Fruit fly (Drosophila melanogaster) whole organism, embryonic: Measurements from ENCODE around the gene CG43759.
A peak's percentile ranks its signal among the peaks of the same experiment; 100 is the strongest.

Source experiments
- Aef1 ChIP-seq: fragments of 200-800 bp; sonication (Bioruptor generic); IDR thresholded peaks from 3 replicates; pipeline ENCODE4 v1.3.6; 2022; ENCODE audit warnings: missing biosample characterization, missing genetic modification characterization
- Atf3 ChIP-seq: fragments of 200-800 bp; sonication (Bioruptor generic); optimal IDR thresholded peaks from 3 replicates; lab custom pipeline; 2016; ENCODE audit warnings: missing biosample characterization, missing genetic modification characterization
- CG10267 ChIP-seq: fragments of 200-800 bp; sonication (Bioruptor generic); optimal IDR thresholded peaks from 2 replicates; lab custom pipeline; 2018; ENCODE audit warnings: missing biosample characterization, mild to moderate bottlenecking, missing genetic modification characterization, moderate library complexity
- CG10979 ChIP-seq: fragments of 200-800 bp; sonication (Bioruptor generic); optimal IDR thresholded peaks from 2 replicates; lab custom pipeline; 2018; ENCODE audit warnings: missing biosample characterization, mild to moderate bottlenecking, missing genetic modification characterization, moderate library complexity
- CG12391 ChIP-seq: fragments of 200-800 bp; sonication (Bioruptor generic); optimal IDR thresholded peaks from 3 replicates; lab custom pipeline; 2018; ENCODE audit warnings: missing biosample characterization, mild to moderate bottlenecking, missing genetic modification characterization, moderate library complexity
- CG1603 ChIP-seq: fragments of 200-800 bp; sonication (Bioruptor generic); optimal IDR thresholded peaks from 2 replicates; lab custom pipeline; 2019; ENCODE audit warnings: missing biosample characterization, mild to moderate bottlenecking, missing genetic modification characterization, moderate library complexity
- CG17612 ChIP-seq: fragments of 200-800 bp; sonication (Bioruptor generic); IDR thresholded peaks from 2 replicates; pipeline ENCODE4 v1.3.6; 2022; ENCODE audit warnings: missing biosample characterization, missing genetic modification characterization
- CG17829 ChIP-seq: fragments of 200-800 bp; optimal IDR thresholded peaks from 2 replicates; lab custom pipeline; 2019; ENCODE audit warnings: missing biosample characterization, mild to moderate bottlenecking, missing genetic modification characterization, moderate library complexity
- CG18262 ChIP-seq: fragments of 200-800 bp; optimal IDR thresholded peaks from 3 replicates; lab custom pipeline; 2019; ENCODE audit warnings: missing biosample characterization, mild to moderate bottlenecking, missing genetic modification characterization, moderate library complexity
- CG2678 ChIP-seq: fragments of 200-800 bp; sonication (Bioruptor generic); optimal IDR thresholded peaks from 3 replicates; lab custom pipeline; 2019; ENCODE audit warnings: missing biosample characterization, mild to moderate bottlenecking, missing genetic modification characterization, moderate library complexity
- CG2712 ChIP-seq: fragments of 200-800 bp; optimal IDR thresholded peaks from 3 replicates; lab custom pipeline; 2019; ENCODE audit warnings: missing biosample characterization, mild to moderate bottlenecking, missing genetic modification characterization, moderate library complexity
- CG33557 ChIP-seq: fragments of 200-800 bp; sonication (Bioruptor generic); optimal IDR thresholded peaks from 2 replicates; lab custom pipeline; 2019; ENCODE audit warnings: missing biosample characterization, mild to moderate bottlenecking, missing genetic modification characterization, moderate library complexity
- CG3995 ChIP-seq: fragments of 200-800 bp; sonication (Bioruptor generic); optimal IDR thresholded peaks from 3 replicates; lab custom pipeline; 2016; ENCODE audit warnings: missing biosample characterization, missing genetic modification characterization
- CG4404 ChIP-seq: fragments of 200-800 bp; sonication (Bioruptor generic); IDR thresholded peaks from 2 replicates; pipeline ENCODE4 v1.3.6; 2022; ENCODE audit warnings: missing biosample characterization, missing genetic modification characterization
- CG6175 ChIP-seq: fragments of 200-800 bp; sonication (Bioruptor generic); IDR thresholded peaks from 3 replicates; pipeline ENCODE4 v1.3.6; 2022; ENCODE audit warnings: missing biosample characterization, missing genetic modification characterization
- CG8388 ChIP-seq: fragments of 200-800 bp; sonication (Bioruptor generic); optimal IDR thresholded peaks from 2 replicates; lab custom pipeline; 2019; ENCODE audit warnings: missing biosample characterization, mild to moderate bottlenecking, missing genetic modification characterization, moderate library complexity
- CG8924 ChIP-seq: fragments of 200-800 bp; optimal IDR thresholded peaks from 3 replicates; lab custom pipeline; 2019; ENCODE audit warnings: missing biosample characterization, mild to moderate bottlenecking, missing genetic modification characterization, moderate library complexity
- D19A ChIP-seq: fragments of 200-800 bp; optimal IDR thresholded peaks from 3 replicates; lab custom pipeline; 2019; ENCODE audit warnings: missing biosample characterization, mild to moderate bottlenecking, missing genetic modification characterization, moderate library complexity
- H2.0 ChIP-seq: fragments of 200-800 bp; sonication (Bioruptor generic); IDR thresholded peaks from 2 replicates; pipeline ENCODE4 v1.3.6; 2022; ENCODE audit warnings: missing biosample characterization, missing genetic modification characterization
- HLH54F ChIP-seq: fragments of 200-800 bp; sonication (Bioruptor generic); optimal IDR thresholded peaks from 3 replicates; lab custom pipeline; 2016; ENCODE audit warnings: missing biosample characterization, missing genetic modification characterization
- Hsf ChIP-seq: fragments of 200-800 bp; sonication (Bioruptor generic); optimal IDR thresholded peaks from 3 replicates; lab custom pipeline; 2016; ENCODE audit warnings: missing biosample characterization, missing genetic modification characterization
- Rx ChIP-seq: fragments of 200-800 bp; sonication (Bioruptor generic); IDR thresholded peaks from 2 replicates; pipeline ENCODE4 v1.3.6; 2022; ENCODE audit warnings: missing biosample characterization, missing genetic modification characterization
- Xrp1 ChIP-seq: fragments of 200-800 bp; sonication (Bioruptor generic); IDR thresholded peaks from 2 replicates; pipeline ENCODE4 v1.3.6; 2022; ENCODE audit warnings: missing biosample characterization, missing genetic modification characterization
- abd-A ChIP-seq: fragments of 200-800 bp; sonication (Bioruptor generic); optimal IDR thresholded peaks from 3 replicates; lab custom pipeline; 2019; ENCODE audit warnings: missing biosample characterization, mild to moderate bottlenecking, missing genetic modification characterization, moderate library complexity
- az2 ChIP-seq: fragments of 200-800 bp; sonication (Bioruptor generic); optimal IDR thresholded peaks from 3 replicates; lab custom pipeline; 2016; ENCODE audit warnings: missing biosample characterization, missing genetic modification characterization
- bsh ChIP-seq, 2 experiments: fragments of 200-800 bp; sonication (Bioruptor generic); optimal IDR thresholded peaks; 2 replicates each; lab custom pipeline; 2017 to 2018; ENCODE audit warnings: mild to moderate bottlenecking in 2 of 2, missing biosample characterization in 2 of 2, missing genetic modification characterization in 2 of 2, moderate library complexity in 1 of 2
- ci ChIP-seq: fragments of 200-800 bp; sonication (Bioruptor generic); IDR thresholded peaks from 3 replicates; pipeline ENCODE4 v1.3.6; 2022; ENCODE audit warnings: missing biosample characterization, missing genetic modification characterization
- corto ChIP-seq: fragments of 200-800 bp; sonication (Bioruptor generic); optimal IDR thresholded peaks from 2 replicates; lab custom pipeline; 2016; ENCODE audit warnings: missing biosample characterization, mild to moderate bottlenecking, missing genetic modification characterization, moderate library complexity
- croc ChIP-seq: fragments of 200-800 bp; sonication (Bioruptor generic); conservative IDR thresholded peaks from 3 replicates; pipeline ENCODE4 v1.3.6; 2022; ENCODE audit warnings: missing biosample characterization, missing genetic modification characterization
- dan ChIP-seq: fragments of 200-800 bp; sonication (Bioruptor generic); IDR thresholded peaks from 2 replicates; pipeline ENCODE4 v1.3.6; 2022; ENCODE audit warnings: missing biosample characterization, missing genetic modification characterization
- dmrt99B ChIP-seq: fragments of 200-800 bp; sonication (Bioruptor generic); optimal IDR thresholded peaks from 2 replicates; lab custom pipeline; 2018; ENCODE audit warnings: missing biosample characterization, mild to moderate bottlenecking, missing genetic modification characterization, moderate library complexity
- exex ChIP-seq: fragments of 200-800 bp; sonication (Bioruptor generic); optimal IDR thresholded peaks from 4 replicates; lab custom pipeline; 2018; ENCODE audit warnings: missing biosample characterization, mild to moderate bottlenecking, missing genetic modification characterization, moderate library complexity
- gem ChIP-seq: fragments of 200-800 bp; sonication (Bioruptor generic); optimal IDR thresholded peaks from 2 replicates; lab custom pipeline; 2019; ENCODE audit warnings: missing biosample characterization, mild to moderate bottlenecking, missing genetic modification characterization, moderate library complexity
- gro ChIP-seq: fragments of 200-800 bp; sonication (Bioruptor generic); optimal IDR thresholded peaks from 2 replicates; lab custom pipeline; 2016; ENCODE audit warnings: missing biosample characterization, missing genetic modification characterization
- hb ChIP-seq: fragments of 200-800 bp; sonication (Bioruptor generic); IDR thresholded peaks from 3 replicates; pipeline ENCODE4 v1.3.6; 2022; ENCODE audit warnings: missing biosample characterization, missing genetic modification characterization; ENCODE audit not compliant: partially characterized antibody
- kni ChIP-seq: fragments of 200-800 bp; sonication (Bioruptor generic); optimal IDR thresholded peaks from 3 replicates; lab custom pipeline; 2017; ENCODE audit warnings: mild to moderate bottlenecking, missing biosample characterization, missing genetic modification reagents, missing genetic modification characterization
- lmd ChIP-seq: fragments of 200-800 bp; sonication (Bioruptor generic); IDR thresholded peaks from 2 replicates; pipeline ENCODE4 v1.3.6; 2022; ENCODE audit warnings: missing biosample characterization, missing genetic modification characterization
- maf-S ChIP-seq: fragments of 200-800 bp; sonication (Bioruptor generic); optimal IDR thresholded peaks from 2 replicates; lab custom pipeline; 2016; ENCODE audit warnings: missing biosample characterization, missing genetic modification characterization
- nmo ChIP-seq: fragments of 200-800 bp; sonication (Bioruptor generic); optimal IDR thresholded peaks from 2 replicates; lab custom pipeline; 2018; ENCODE audit warnings: missing biosample characterization, mild to moderate bottlenecking, missing genetic modification characterization, moderate library complexity
- org-1 ChIP-seq: fragments of 200-800 bp; sonication (Bioruptor generic); optimal IDR thresholded peaks from 2 replicates; lab custom pipeline; 2017; ENCODE audit warnings: missing biosample characterization, missing genetic modification characterization
- pzg ChIP-seq: fragments of 200-800 bp; sonication (Bioruptor generic); optimal IDR thresholded peaks from 3 replicates; lab custom pipeline; 2018; ENCODE audit warnings: missing biosample characterization, mild to moderate bottlenecking, missing genetic modification characterization, moderate library complexity
- row ChIP-seq: fragments of 200-800 bp; sonication (Bioruptor generic); IDR thresholded peaks from 3 replicates; pipeline ENCODE4 v1.3.6; 2022; ENCODE audit warnings: missing biosample characterization, missing genetic modification characterization
- sd ChIP-seq: fragments of 200-800 bp; sonication (Bioruptor generic); optimal IDR thresholded peaks from 3 replicates; lab custom pipeline; 2018; ENCODE audit warnings: missing biosample characterization, mild to moderate bottlenecking, missing genetic modification characterization, moderate library complexity
- sens ChIP-seq: fragments of 200-800 bp; sonication (Bioruptor generic); peaks from one replicate; lab custom pipeline; 2016; ENCODE audit warnings: missing biosample characterization, missing genetic modification characterization
- sob ChIP-seq: fragments of 200-800 bp; sonication (Bioruptor generic); IDR thresholded peaks from 2 replicates; pipeline ENCODE4 v1.3.6; 2022; ENCODE audit warnings: missing biosample characterization, missing genetic modification characterization
- unc-4 ChIP-seq: fragments of 200-800 bp; sonication (Bioruptor generic); IDR thresholded peaks from 2 replicates; pipeline ENCODE4 v1.3.6; 2022; ENCODE audit warnings: missing biosample characterization, missing genetic modification characterization; ENCODE audit not compliant: partially characterized antibody
- vfl ChIP-seq: fragments of 200-800 bp; sonication (Bioruptor generic); optimal IDR thresholded peaks from 2 replicates; lab custom pipeline; 2016; ENCODE audit warnings: missing biosample characterization, missing genetic modification characterization
- wek ChIP-seq: fragments of 200-800 bp; sonication (Bioruptor generic); optimal IDR thresholded peaks from 3 replicates; lab custom pipeline; 2018; ENCODE audit warnings: missing biosample characterization, mild to moderate bottlenecking, missing genetic modification characterization, moderate library complexity

The CG43759 gene

DNA sequence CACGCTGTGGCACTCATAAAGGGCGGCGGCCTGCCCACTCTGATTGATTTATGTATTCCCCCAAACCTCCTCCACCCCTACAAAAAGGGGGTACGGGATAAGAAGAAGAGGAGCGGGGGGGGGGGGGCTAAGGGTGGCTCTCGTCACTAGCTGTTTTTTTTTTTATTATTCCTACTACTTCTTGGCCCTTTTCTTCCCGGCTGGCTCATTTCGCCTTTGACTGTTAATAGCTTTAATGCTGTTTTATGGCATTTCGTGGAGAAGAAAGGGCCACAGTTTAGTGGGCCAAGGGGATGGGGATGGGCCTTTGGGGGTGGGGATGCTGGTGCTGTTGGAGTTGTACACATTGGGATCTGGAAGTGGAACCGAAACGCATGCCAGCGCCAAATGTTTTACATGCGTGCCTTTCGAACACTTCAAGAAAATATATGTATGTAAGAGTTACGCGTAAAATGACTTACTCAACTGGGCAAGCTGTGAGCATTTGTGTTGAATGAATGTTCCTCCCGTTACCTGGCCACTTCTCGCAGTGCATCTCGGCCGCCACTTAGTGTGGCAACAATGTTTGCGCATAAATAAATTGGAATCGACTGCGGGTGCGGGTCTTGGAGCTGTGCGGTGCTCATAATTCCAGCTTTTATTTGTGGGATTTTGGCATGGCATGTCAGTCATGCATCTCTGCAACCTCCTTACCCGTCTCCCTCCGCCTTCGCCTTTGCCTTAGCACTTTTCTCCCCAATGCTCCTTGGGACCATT, 80.2 kb downstream of the CG43759 start (continued):
- TF ChIP-seq row (GFP tag; lab: Robert Waterston, UW) (peak; percentile 34; the same call in 1 of the 3 replicates), CG4404 (no peak), CG3995 (no peak), corto (no peak), kni (GFP tag; lab: Kevin White, UChicago) (peak; percentile 8), abd-A (tag; lab: Kevin White, UChicago) (peak; percentile 76), CG10979 (tag; lab: Kevin White, UChicago) (peak; percentile 6), CG1603 (peak; percentile 25), gem (tag; lab: Kevin White, UChicago) (peak; percentile 8)

DNA sequence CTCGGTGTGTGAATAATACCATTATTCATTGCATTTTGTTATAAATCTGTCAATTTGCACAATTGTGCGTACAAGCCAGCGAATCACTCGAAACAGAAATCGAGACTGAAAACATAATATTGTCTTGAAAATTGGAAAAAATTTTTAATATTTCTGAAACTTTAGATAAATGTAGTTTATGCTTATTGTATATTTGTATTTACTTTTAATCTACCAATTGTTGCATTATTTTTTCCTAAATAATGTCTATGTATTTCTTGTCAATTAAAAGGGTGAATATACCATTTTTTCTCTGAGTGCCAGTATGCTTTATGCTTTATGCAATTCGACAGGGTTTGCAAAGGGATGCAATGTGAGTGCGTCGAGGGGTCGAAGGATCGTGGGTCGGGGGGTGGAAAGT, 84.4 kb downstream of the CG43759 start:
- no peak for TF ChIP-seq hb (GFP tag; lab: Robert Waterston, UW)
- peak; percentile 12 for TF ChIP-seq CG17829 (tag; lab: Kevin White, UChicago)
- no peak for TF ChIP-seq wek (GFP tag; lab: Kevin White, UChicago)
- TF ChIP-seq CG10267 (tag; lab: Kevin White, UChicago), result peak; percentile 22
- peak in 1 of 2 experiments; percentile 43 for TF ChIP-seq bsh (GFP tag; optimal IDR thresholded peaks at IDR 0.05; lab: Kevin White, UChicago)
- TF ChIP-seq Atf3 (GFP tag; lab: Kevin White, UChicago), result no peak
- TF ChIP-seq pzg (GFP tag; lab: Kevin White, UChicago), result no peak
- no peak for TF ChIP-seq ci (GFP tag; lab: Robert Waterston, UW)
- peak; percentile 25 for TF ChIP-seq nmo
- no peak for TF ChIP-seq gro
- TF ChIP-seq maf-S (GFP tag; lab: Kevin White, UChicago), result no peak
- peak; percentile 12 for TF ChIP-seq CG8388 (GFP tag; lab: Kevin White, UChicago)
- TF ChIP-seq CG6175, result no peak
- peak; percentile 53 for TF ChIP-seq CG2712 (tag; lab: Kevin White, UChicago)
- no peak for TF ChIP-seq croc (GFP tag; lab: Robert Waterston, UW)
- TF ChIP-seq sob, result no peak
- TF ChIP-seq CG12391, result peak; percentile 3
- TF ChIP-seq CG10979 (tag; lab: Kevin White, UChicago), result peak; percentile 50
- peak; percentile 37 for TF ChIP-seq sens (GFP tag; lab: Kevin White, UChicago)
- no peak for TF ChIP-seq CG1603
- peak; percentile 56 for TF ChIP-seq CG18262 (tag; lab: Kevin White, UChicago)
- no peak for TF ChIP-seq vfl (GFP tag; lab: Kevin White, UChicago)
- peak; percentile 9 for TF ChIP-seq CG33557 (GFP tag; lab: Kevin White, UChicago)
- no peak for TF ChIP-seq lmd
- no peak for TF ChIP-seq Aef1 (GFP tag; lab: Robert Waterston, UW)
- TF ChIP-seq Rx (GFP tag; lab: Robert Waterston, UW), result no peak
- TF ChIP-seq H2.0 (GFP tag; lab: Robert Waterston, UW), result no peak
- TF ChIP-seq unc-4 (GFP tag; lab: Robert Waterston, UW), result no peak
- no peak for TF ChIP-seq CG8924 (tag; lab: Kevin White, UChicago)
- TF ChIP-seq Hsf, result no peak
- TF ChIP-seq D19A (tag; lab: Kevin White, UChicago), result peak; percentile 9
- TF ChIP-seq sd (tag; lab: Kevin White, UChicago), result no peak
- peak; percentile 47; the same call in 1 of the 2 replicates for TF ChIP-seq Xrp1 (GFP tag; lab: Robert Waterston, UW)
- TF ChIP-seq exex, result no peak
- TF ChIP-seq dan (GFP tag; lab: Robert Waterston, UW), result no peak
- TF ChIP-seq dmrt99B (tag; lab: Kevin White, UChicago), result peak; percentile 9
- TF ChIP-seq HLH54F (GFP tag; lab: Kevin White, UChicago), result no peak
- TF ChIP-seq CG17612, result no peak
- TF ChIP-seq CG2678 (tag; lab: Kevin White, UChicago), result peak; percentile 6
- TF ChIP-seq org-1 (GFP tag; lab: Kevin White, UChicago), result no peak
- no peak for TF ChIP-seq az2 (GFP tag; lab: Kevin White, UChicago)
